Fruit fly (Drosophila melanogaster): ENCODE data around the gene CG9686.

DNA sequence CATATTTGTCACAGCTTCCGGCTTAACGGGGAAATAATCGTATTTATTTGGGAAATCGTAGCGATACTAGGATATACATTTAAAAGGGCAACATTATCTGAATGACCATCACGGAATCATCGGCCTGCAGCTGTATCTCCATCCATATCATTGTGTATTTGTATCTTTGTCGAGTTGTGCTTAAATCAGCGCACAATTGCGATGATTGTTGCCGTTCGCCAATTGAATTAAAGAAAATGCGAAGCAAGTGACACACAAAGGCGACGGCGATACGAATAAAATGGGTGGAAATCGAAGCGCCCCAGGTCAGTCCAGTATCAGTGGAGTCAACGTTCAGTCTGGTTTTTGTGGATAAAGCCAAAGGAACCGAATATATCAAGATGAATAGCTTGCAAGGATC is at the start of gene CG9686:
- no peak for TF ChIP-seq psq (optimal IDR thresholded peaks at IDR 0.05)
- no peak for TF ChIP-seq CG8478 (optimal IDR thresholded peaks at IDR 0.05)
- no peak for TF ChIP-seq pan (optimal IDR thresholded peaks at IDR 0.05)
- no peak for TF ChIP-seq usp (GFP tag; optimal IDR thresholded peaks at IDR 0.05)
- no peak for TF ChIP-seq Dll (optimal IDR thresholded peaks at IDR 0.05)
- no peak for TF ChIP-seq EcR (GFP tag; optimal IDR thresholded peaks at IDR 0.05)

Measured in whole organism.